Fruit fly (Drosophila melanogaster) whole organism, embryonic: ENCODE data around the gene spdo.

Experiments
- CG11247 ChIP-seq: fragments of 200-800 bp; sonication (Bioruptor generic); IDR thresholded peaks from 2 replicates; pipeline ENCODE4 v1.3.6; 2022; ENCODE audit warnings: missing biosample characterization, missing genetic modification characterization
- CG11504 ChIP-seq: fragments of 200-800 bp; sonication (Bioruptor generic); optimal IDR thresholded peaks from 3 replicates; lab custom pipeline; 2019; ENCODE audit warnings: missing biosample characterization, mild to moderate bottlenecking, missing genetic modification characterization, moderate library complexity
- CG15514 ChIP-seq: fragments of 200-800 bp; sonication (Bioruptor generic); optimal IDR thresholded peaks from 3 replicates; lab custom pipeline; 2017; ENCODE audit warnings: missing biosample characterization, missing genetic modification characterization, mild to moderate bottlenecking, moderate library complexity, missing genetic modification reagents
- CG1603 ChIP-seq: fragments of 200-800 bp; sonication (Bioruptor generic); optimal IDR thresholded peaks from 2 replicates; lab custom pipeline; 2019; ENCODE audit warnings: missing biosample characterization, mild to moderate bottlenecking, missing genetic modification characterization, moderate library complexity
- CG42726 ChIP-seq: fragments of 200-800 bp; sonication (Bioruptor generic); IDR thresholded peaks from 2 replicates; pipeline ENCODE4 v1.3.6; 2022; ENCODE audit warnings: missing biosample characterization, missing genetic modification characterization; ENCODE audit not compliant: partially characterized antibody
- CG7963 ChIP-seq: fragments of 200-800 bp; sonication (Bioruptor generic); IDR thresholded peaks from 3 replicates; pipeline ENCODE4 v1.3.6; 2022; ENCODE audit warnings: missing biosample characterization, missing genetic modification characterization; ENCODE audit not compliant: partially characterized antibody
- Doc3 ChIP-seq: fragments of 200-800 bp; sonication (Bioruptor generic); IDR thresholded peaks from 3 replicates; pipeline ENCODE4 v1.3.6; 2022; ENCODE audit warnings: missing biosample characterization, missing genetic modification characterization; ENCODE audit not compliant: partially characterized antibody
- Lpt ChIP-seq: fragments of >200 bp; optimal IDR thresholded peaks from 2 replicates; lab custom pipeline; 2018; ENCODE audit warnings: missing biosample characterization, missing genetic modification characterization
- da ChIP-seq: fragments of 200-800 bp; sonication (Bioruptor generic); optimal IDR thresholded peaks from 2 replicates; lab custom pipeline; 2016; ENCODE audit warnings: missing biosample characterization, missing genetic modification characterization
- h ChIP-seq: fragments of >200 bp; optimal IDR thresholded peaks from 2 replicates; lab custom pipeline; 2017
- hbn ChIP-seq: fragments of 200-800 bp; sonication (Bioruptor generic); IDR thresholded peaks from 2 replicates; pipeline ENCODE4 v1.3.6; 2022; ENCODE audit warnings: missing biosample characterization, missing genetic modification characterization; ENCODE audit not compliant: partially characterized antibody
- kay ChIP-seq: fragments of 200-800 bp; sonication (Bioruptor generic); optimal IDR thresholded peaks from 2 replicates; lab custom pipeline; 2016; ENCODE audit warnings: missing biosample characterization, missing genetic modification characterization
- sd ChIP-seq: fragments of 200-800 bp; sonication (Bioruptor generic); optimal IDR thresholded peaks from 3 replicates; lab custom pipeline; 2018; ENCODE audit warnings: missing biosample characterization, mild to moderate bottlenecking, missing genetic modification characterization, moderate library complexity
- zen ChIP-seq: fragments of 200-800 bp; sonication (Bioruptor generic); optimal IDR thresholded peaks from 3 replicates; lab custom pipeline; 2018; ENCODE audit warnings: missing biosample characterization, mild to moderate bottlenecking, missing genetic modification characterization, moderate library complexity

- TF ChIP-seq Lpt (GFP tag; lab: Kevin White, UChicago) (no peak), CG11504 (no peak), CG42726 (GFP tag; lab: Robert Waterston, UW) (no peak), da (GFP tag; lab: Kevin White, UChicago) (no peak), h (lab: Kevin White, UChicago) (no peak), CG1603 (tag; lab: Kevin White, UChicago) (no peak), sd (no peak), CG15514 (GFP tag; lab: Kevin White, UChicago) (no peak), Doc3 (GFP tag; lab: Robert Waterston, UW) (no peak), CG11247 (GFP tag; lab: Robert Waterston, UW) (no peak), hbn (no peak), zen (tag; lab: Kevin White, UChicago) (no peak), kay (no peak), CG7963 (GFP tag; lab: Robert Waterston, UW) (no peak)
These were observed 41.9 kb downstream of the spdo start for dm6 chr3R:30518274-30518873.
